Fruit fly (Drosophila melanogaster): ENCODE results near the gene CG12259.

dm6 chr3R:27945398-27945797, 24.5 kb upstream of the CG12259 start:
- TF ChIP-seq Hr96 (GFP tag; optimal IDR thresholded peaks at IDR 0.05), result no peak
- no peak for TF ChIP-seq ovo (GFP tag; optimal IDR thresholded peaks at IDR 0.05)
- TF ChIP-seq kay (GFP tag; ENCODE audit: borderline replicate concordance), result no peak
- TF ChIP-seq CG7045 (GFP tag; optimal IDR thresholded peaks at IDR 0.05), result no peak
- TF ChIP-seq CG12768 (GFP tag; optimal IDR thresholded peaks at IDR 0.05), result no peak
- no peak for TF ChIP-seq CG14711 (tag; optimal IDR thresholded peaks at IDR 0.05)
- no peak for TF ChIP-seq toe (GFP tag; optimal IDR thresholded peaks at IDR 0.05)
- no peak for TF ChIP-seq CG33017 (tag; optimal IDR thresholded peaks at IDR 0.05)
- TF ChIP-seq bab1 (GFP tag; optimal IDR thresholded peaks at IDR 0.05), result no peak
- no peak for TF ChIP-seq CG7101 (tag; optimal IDR thresholded peaks at IDR 0.05)
- no peak for TF ChIP-seq Mnt (GFP tag; optimal IDR thresholded peaks at IDR 0.05)
- TF ChIP-seq cnc (optimal IDR thresholded peaks at IDR 0.05), result peak; percentile 58 to 94
- no peak for TF ChIP-seq pad (GFP tag; optimal IDR thresholded peaks at IDR 0.05)

Measured in whole organism, adult.